Worm (Caenorhabditis elegans) whole organism, late embryonic: ENCODE measurements around the gene F58A4.2.

ENCODE experiments used
- C38D4.7 ChIP-seq: fragments of 200-800 bp; sonication (Bioruptor generic); optimal IDR thresholded peaks from 2 replicates; lab custom pipeline; 2018; ENCODE audit warnings: mild to moderate bottlenecking, missing genetic modification characterization, moderate library complexity, missing compliant biosample characterization
- K09A11.1 ChIP-seq: sonication (generic microtip); optimal IDR thresholded peaks from 2 replicates; lab custom pipeline; 2017; ENCODE audit warnings: antibody characterized with exemption, mild to moderate bottlenecking, missing genetic modification characterization, missing compliant biosample characterization; ENCODE audit not compliant: insufficient read depth
- T23F11.4 ChIP-seq: fragments of 200-800 bp; sonication (Bioruptor generic); optimal IDR thresholded peaks from 2 replicates; lab custom pipeline; 2018; ENCODE audit warnings: mild to moderate bottlenecking, missing genetic modification characterization, missing compliant biosample characterization
- Y22D7AL.16 ChIP-seq: sonication (generic microtip); optimal IDR thresholded peaks from 2 replicates; lab custom pipeline; 2016; ENCODE audit warnings: missing genetic modification characterization, missing compliant biosample characterization
- ceh-19 ChIP-seq: fragments of 200-800 bp; sonication (Bioruptor generic); optimal IDR thresholded peaks from 2 replicates; lab custom pipeline; 2018; ENCODE audit warnings: mild to moderate bottlenecking, missing genetic modification characterization, missing compliant biosample characterization
- ceh-2 ChIP-seq: sonication (generic microtip); optimal IDR thresholded peaks from 2 replicates; lab custom pipeline; 2016; ENCODE audit warnings: missing genotype, missing genetic modification characterization, missing compliant biosample characterization
- ceh-22 ChIP-seq: sonication (generic microtip); optimal IDR thresholded peaks from 2 replicates; lab custom pipeline; 2017; ENCODE audit warnings: missing biosample characterization, missing genetic modification characterization
- ceh-24 ChIP-seq: sonication (generic microtip); optimal IDR thresholded peaks from 2 replicates; lab custom pipeline; 2016; ENCODE audit warnings: mild to moderate bottlenecking, missing genetic modification characterization, missing compliant biosample characterization
- ceh-30 ChIP-seq: fragments of 150-350 bp; optimal IDR thresholded peaks from 2 replicates; lab custom pipeline; 2014; ENCODE audit warnings: missing biosample characterization, missing genetic modification characterization
- ceh-31 ChIP-seq: sonication (generic microtip); optimal IDR thresholded peaks from 2 replicates; lab custom pipeline; 2016; ENCODE audit warnings: missing genetic modification characterization, missing compliant biosample characterization
- ceh-34 ChIP-seq: sonication (generic microtip); optimal IDR thresholded peaks from 2 replicates; lab custom pipeline; 2016; ENCODE audit warnings: mild to moderate bottlenecking, missing genetic modification characterization, missing compliant biosample characterization
- ceh-48 ChIP-seq: sonication (generic microtip); optimal IDR thresholded peaks from 2 replicates; lab custom pipeline; 2016; ENCODE audit warnings: missing genetic modification characterization, inconsistent platforms, missing compliant biosample characterization
- che-1 ChIP-seq: sonication (generic microtip); optimal IDR thresholded peaks from 2 replicates; lab custom pipeline; 2016; ENCODE audit warnings: mild to moderate bottlenecking, missing genetic modification characterization, missing compliant biosample characterization
- dmd-4 ChIP-seq: sonication (generic microtip); optimal IDR thresholded peaks from 2 replicates; lab custom pipeline; 2016; ENCODE audit warnings: borderline replicate concordance, missing genetic modification characterization, missing compliant biosample characterization
- elt-2 ChIP-seq: sonication (generic microtip); optimal IDR thresholded peaks from 2 replicates; lab custom pipeline; 2016; ENCODE audit warnings: missing genetic modification reagents, missing genetic modification characterization, missing compliant biosample characterization
- elt-4 ChIP-seq: sonication (generic microtip); optimal IDR thresholded peaks from 2 replicates; lab custom pipeline; 2016; ENCODE audit warnings: missing genetic modification characterization, missing compliant biosample characterization
- ets-4 ChIP-seq: sonication (generic microtip); optimal IDR thresholded peaks from 2 replicates; lab custom pipeline; 2016; ENCODE audit warnings: missing genetic modification characterization, missing compliant biosample characterization
- fkh-10 ChIP-seq: fragments of 150-350 bp; optimal IDR thresholded peaks from 2 replicates; lab custom pipeline; 2014; ENCODE audit warnings: missing biosample characterization, missing genetic modification reagents, missing genetic modification characterization
- hlh-13 ChIP-seq: fragments of 200-800 bp; sonication (Bioruptor generic); optimal IDR thresholded peaks from 2 replicates; lab custom pipeline; 2018; ENCODE audit warnings: mild to moderate bottlenecking, missing genetic modification characterization, missing compliant biosample characterization
- hlh-15 ChIP-seq: sonication (generic microtip); optimal IDR thresholded peaks from 2 replicates; lab custom pipeline; 2016; ENCODE audit warnings: missing genetic modification characterization, missing compliant biosample characterization
- hlh-6 ChIP-seq: sonication (generic microtip); optimal IDR thresholded peaks from 2 replicates; lab custom pipeline; 2016; ENCODE audit warnings: missing genotype, missing genetic modification characterization, missing compliant biosample characterization
- lim-6 ChIP-seq: sonication (generic microtip); optimal IDR thresholded peaks from 2 replicates; lab custom pipeline; 2016; ENCODE audit warnings: missing genetic modification characterization, missing compliant biosample characterization
- lin-11 ChIP-seq: fragments of 200-800 bp; sonication (Bioruptor generic); optimal IDR thresholded peaks from 2 replicates; lab custom pipeline; 2018; ENCODE audit warnings: mild to moderate bottlenecking, missing genetic modification characterization, missing compliant biosample characterization
- nfya-1 ChIP-seq: sonication (generic microtip); optimal IDR thresholded peaks from 2 replicates; lab custom pipeline; 2017; ENCODE audit warnings: missing genetic modification characterization, mild to moderate bottlenecking, missing compliant biosample characterization, antibody characterized with exemption, moderate library complexity
- pag-3 ChIP-seq: sonication (generic microtip); optimal IDR thresholded peaks from 2 replicates; lab custom pipeline; 2016; ENCODE audit warnings: missing compliant biosample characterization, missing genetic modification characterization, borderline replicate concordance
- pat-9 ChIP-seq: fragments of 200-800 bp; sonication (Bioruptor generic); optimal IDR thresholded peaks from 2 replicates; lab custom pipeline; 2018; ENCODE audit warnings: mild to moderate bottlenecking, missing genetic modification characterization, moderate library complexity, missing compliant biosample characterization
- pax-1 ChIP-seq: fragments of 150-350 bp; optimal IDR thresholded peaks from 2 replicates; lab custom pipeline; 2014; ENCODE audit warnings: missing biosample characterization, missing genetic modification characterization
- pha-2 ChIP-seq: sonication (generic microtip); optimal IDR thresholded peaks from 2 replicates; lab custom pipeline; 2017; ENCODE audit warnings: mild to moderate bottlenecking, missing genetic modification characterization, missing compliant biosample characterization
- pha-4 ChIP-seq: fragments of 150-350 bp; optimal IDR thresholded peaks from 2 replicates; lab custom pipeline; 2018; ENCODE audit warnings: missing biosample characterization, missing genetic modification reagents, missing genetic modification characterization
- pqm-1 ChIP-seq: sonication (generic microtip); optimal IDR thresholded peaks from 2 replicates; lab custom pipeline; 2016; ENCODE audit warnings: missing genetic modification characterization, missing compliant biosample characterization
- pros-1 ChIP-seq: fragments of 150-350 bp; optimal IDR thresholded peaks from 2 replicates; lab custom pipeline; 2014; ENCODE audit warnings: missing biosample characterization, missing genetic modification reagents, missing genetic modification characterization
- sox-2 ChIP-seq: fragments of 200-800 bp; sonication (Bioruptor generic); IDR thresholded peaks from 2 replicates; pipeline ENCODE4 v1.3.6; 2022; ENCODE audit warnings: missing genetic modification reagents, missing genetic modification characterization, missing compliant biosample characterization
- syd-9 ChIP-seq: sonication (generic microtip); optimal IDR thresholded peaks from 2 replicates; lab custom pipeline; 2016; ENCODE audit warnings: mild to moderate bottlenecking, missing genetic modification characterization, moderate library complexity, missing compliant biosample characterization
- tbx-7 ChIP-seq: sonication (generic microtip); optimal IDR thresholded peaks from 2 replicates; lab custom pipeline; 2016; ENCODE audit warnings: missing genotype, missing genetic modification characterization, missing compliant biosample characterization
- ttx-3 ChIP-seq: sonication (generic microtip); optimal IDR thresholded peaks from 2 replicates; lab custom pipeline; 2016; ENCODE audit warnings: missing genetic modification reagents, missing genetic modification characterization, missing compliant biosample characterization
- unc-42 ChIP-seq: sonication (generic microtip); optimal IDR thresholded peaks from 2 replicates; lab custom pipeline; 2016; ENCODE audit warnings: missing genotype, missing genetic modification characterization, missing compliant biosample characterization
- unc-55 ChIP-seq: sonication (generic microtip); optimal IDR thresholded peaks from 2 replicates; lab custom pipeline; 2017; ENCODE audit warnings: missing biosample characterization, missing genetic modification reagents, missing genetic modification characterization
- unc-86 ChIP-seq: sonication (generic microtip); optimal IDR thresholded peaks from 2 replicates; lab custom pipeline; 2016; ENCODE audit warnings: missing genetic modification characterization, missing compliant biosample characterization

F58A4.2 gene

DNA sequence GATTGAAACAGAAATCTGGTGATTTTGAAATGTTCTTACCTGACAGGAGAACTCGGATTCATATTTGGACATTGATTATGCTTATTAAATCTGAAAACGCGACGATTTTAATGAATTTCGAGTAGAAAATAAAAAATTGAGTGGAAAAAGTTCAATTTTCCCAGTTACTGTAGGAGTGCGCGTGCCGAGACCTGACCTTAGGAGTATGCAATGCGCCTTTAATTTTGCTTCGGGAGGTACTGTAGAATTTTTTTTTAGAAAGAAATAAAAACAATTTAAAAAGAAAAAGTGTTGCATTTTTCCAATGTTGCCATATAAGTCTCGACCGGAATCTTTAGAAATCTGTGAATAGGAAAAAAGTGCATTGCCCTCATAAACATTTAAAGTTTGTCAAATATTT lies 34.6 kb downstream of the F58A4.2 start, which contains the start of gene C48B4.11:
Gene C48B4.11, minus strand, starts transcription at position 143 of the 400 bp plus-strand sequence.
- TF ChIP-seq fkh-10 (GFP tag; lab: Kevin White, UChicago) (no peak), ceh-34 (no peak)

DNA sequence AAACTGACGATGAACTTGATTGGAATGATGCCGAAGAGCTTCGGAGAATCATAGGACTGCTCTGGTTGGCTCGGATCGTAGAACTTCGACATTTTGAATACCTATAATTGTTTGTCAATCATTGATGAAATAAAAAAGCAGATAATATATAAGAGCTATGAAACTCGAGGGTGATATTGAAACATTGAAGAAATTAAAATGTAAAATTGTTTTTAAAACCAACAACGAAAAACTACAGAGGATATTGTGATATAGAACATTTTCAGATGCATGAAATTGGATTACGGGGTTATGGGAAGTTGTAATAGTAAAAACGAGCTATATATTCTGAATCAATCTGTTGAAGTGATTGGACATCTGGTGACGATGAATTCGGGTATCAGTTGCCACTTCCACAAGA lies 36.1 kb downstream of the F58A4.2 start, which contains the start of gene C48B4.10:
Gene C48B4.10, minus strand, starts transcription at position 101 of the 400 bp plus-strand sequence.
- TF ChIP-seq fkh-10 (GFP tag; lab: Kevin White, UChicago) (no peak), elt-2 (no peak), pha-4 (no peak), T23F11.4 (GFP tag; lab: Kevin White, UChicago) (no peak), ceh-48 (tag; lab: Kevin White, UChicago) (no peak), nfya-1 (tag; lab: Kevin White, UChicago) (no peak), ets-4 (no peak), ceh-2 (tag; lab: Kevin White, UChicago) (no peak), unc-86 (tag; lab: Kevin White, UChicago) (no peak), ceh-31 (no peak), ceh-22 (tag; lab: Kevin White, UChicago) (no peak), pag-3 (tag; lab: Kevin White, UChicago) (no peak), pax-1 (tag; lab: Kevin White, UChicago) (no peak), ceh-30 (tag; lab: Kevin White, UChicago) (no peak), pros-1 (tag; lab: Kevin White, UChicago) (no peak), lim-6 (tag; lab: Kevin White, UChicago) (no peak), dmd-4 (tag; lab: Kevin White, UChicago) (no peak), ceh-24 (tag; lab: Kevin White, UChicago) (no peak), elt-4 (tag; lab: Kevin White, UChicago) (no peak), Y22D7AL.16 (tag; lab: Kevin White, UChicago) (no peak)
- TF ChIP-seq, all 69 proteins: peak for 0

ce11 chrIII:9563235-9563634 lies 37.3 kb downstream of the F58A4.2 start, which contains the start of gene C48B4.9:
Gene C48B4.9, minus strand, starts transcription at chrIII:9563335.
- TF ChIP-seq lin-11 (tag; lab: Kevin White, UChicago): no peak
- no peak for TF ChIP-seq ets-4
- TF ChIP-seq unc-55 (GFP tag; lab: Kevin White, UChicago): no peak
- no peak for TF ChIP-seq unc-42 (tag; lab: Kevin White, UChicago)
- TF ChIP-seq sox-2 (GFP tag; lab: Robert Waterston, UW): no peak

ce11 chrIII:9561158-9561557 lies 39.4 kb downstream of the F58A4.2 start, which contains the start of gene C48B4.8:
Gene C48B4.8, minus strand, starts transcription at chrIII:9561258.
- TF ChIP-seq tbx-7 (tag; lab: Kevin White, UChicago) (no peak), pqm-1 (tag; lab: Kevin White, UChicago) (no peak)

DNA sequence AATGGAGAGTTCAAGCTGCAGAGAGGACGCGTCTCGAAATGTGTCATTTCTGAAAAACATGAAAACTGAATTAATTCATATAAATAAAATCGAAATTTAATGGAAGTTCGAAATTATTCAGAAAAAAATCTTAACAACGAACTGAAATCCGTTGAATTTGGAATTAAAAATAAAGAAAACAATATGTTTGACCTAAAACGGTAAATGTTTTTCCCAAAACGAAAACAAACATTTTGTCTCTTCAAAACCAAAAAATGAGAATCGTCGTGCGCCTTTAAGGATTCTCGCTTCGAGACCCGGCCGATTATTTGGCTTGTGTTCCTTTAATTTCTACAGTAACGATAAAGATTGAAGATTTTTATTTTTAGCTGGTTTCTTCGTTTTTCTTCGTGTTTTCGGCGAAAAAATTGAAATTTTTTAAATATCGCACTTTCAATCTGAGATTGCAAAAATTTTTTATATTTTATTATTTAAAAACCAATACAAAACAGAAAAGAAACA lies 41.1 kb downstream of the F58A4.2 start, which contains the start of gene C48B4.7:
Gene C48B4.7, minus strand, starts transcription at position 51 of the 501 bp plus-strand sequence.
- TF ChIP-seq syd-9 (tag; lab: Kevin White, UChicago) (no peak), unc-55 (GFP tag; lab: Kevin White, UChicago) (no peak), K09A11.1 (tag; lab: Kevin White, UChicago) (no peak), C38D4.7 (GFP tag; lab: Kevin White, UChicago) (no peak), hlh-15 (tag; lab: Kevin White, UChicago) (no peak), nfya-1 (tag; lab: Kevin White, UChicago) (no peak), hlh-6 (no peak), ceh-19 (GFP tag; lab: Kevin White, UChicago) (no peak), ttx-3 (no peak), ceh-34 (no peak), pha-2 (no peak), hlh-13 (no peak), che-1 (no peak), pat-9 (tag; lab: Kevin White, UChicago) (no peak)
- TF ChIP-seq, all 69 proteins: peak for 0
